Worm (Caenorhabditis elegans) whole organism, late embryonic: Measurements from ENCODE around the gene kynu-1.

Experiments
- elt-2 ChIP-seq: sonication (generic microtip); optimal IDR thresholded peaks from 2 replicates; lab custom pipeline; 2016; ENCODE audit warnings: missing genetic modification reagents, missing genetic modification characterization, missing compliant biosample characterization
- fkh-10 ChIP-seq: fragments of 150-350 bp; optimal IDR thresholded peaks from 2 replicates; lab custom pipeline; 2014; ENCODE audit warnings: missing biosample characterization, missing genetic modification reagents, missing genetic modification characterization
- nhr-232 ChIP-seq: sonication (generic microtip); optimal IDR thresholded peaks from 2 replicates; lab custom pipeline; 2016; ENCODE audit warnings: missing genetic modification characterization, missing compliant biosample characterization
- tbx-2 ChIP-seq: sonication (generic microtip); optimal IDR thresholded peaks from 2 replicates; lab custom pipeline; 2016; ENCODE audit warnings: missing genetic modification characterization, missing compliant biosample characterization

DNA sequence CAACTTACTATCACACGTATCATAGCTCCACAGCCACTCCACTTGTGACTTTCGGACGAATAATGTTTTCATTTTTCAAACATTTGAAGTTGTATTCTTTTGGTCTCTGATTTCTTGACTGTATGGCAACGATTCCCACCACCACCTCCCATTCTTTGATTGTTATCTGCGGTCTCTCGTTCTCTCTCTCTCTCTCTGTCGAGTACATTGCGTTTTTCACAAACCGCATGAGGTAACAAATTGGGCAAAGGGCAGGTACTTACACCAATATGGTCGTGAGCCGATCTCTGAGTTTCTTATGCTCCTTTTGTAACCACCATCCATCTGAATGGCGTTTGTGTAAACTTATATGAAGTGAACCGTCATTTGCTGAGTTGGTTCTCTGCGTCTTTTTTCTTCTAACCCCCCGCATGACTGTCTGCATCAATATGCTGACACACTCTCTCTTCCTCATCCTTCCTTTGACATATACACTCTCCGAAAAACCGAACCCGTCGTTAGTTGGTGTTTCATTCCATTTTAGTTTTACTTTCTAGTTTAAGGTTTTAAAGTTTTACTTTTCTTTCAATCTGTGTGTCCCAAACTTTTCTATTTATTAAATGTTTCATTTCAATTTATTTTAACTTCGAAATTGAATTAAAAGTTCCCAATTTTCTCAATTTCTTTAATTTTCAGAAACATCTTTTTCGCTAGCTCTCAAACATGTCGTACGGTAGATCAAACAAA is 51.4 kb downstream of the kynu-1 start, which contains the start of gene gln-1:
- TF ChIP-seq nhr-232 (tag; lab: Kevin White, UChicago) (no peak), fkh-10 (GFP tag; lab: Kevin White, UChicago) (no peak), elt-2 (no peak), tbx-2 (no peak)
